Worm (Caenorhabditis elegans) whole organism, late embryonic: ENCODE measurements around the gene Y17G9A.2.

Source experiments
- C08G9.2 ChIP-seq: sonication (generic microtip); optimal IDR thresholded peaks from 2 replicates; lab custom pipeline; 2016; ENCODE audit warnings: mild to moderate bottlenecking, missing genetic modification characterization, moderate library complexity, missing compliant biosample characterization
- C38D4.7 ChIP-seq: fragments of 200-800 bp; sonication (Bioruptor generic); optimal IDR thresholded peaks from 2 replicates; lab custom pipeline; 2018; ENCODE audit warnings: mild to moderate bottlenecking, missing genetic modification characterization, moderate library complexity, missing compliant biosample characterization
- T23F11.4 ChIP-seq: fragments of 200-800 bp; sonication (Bioruptor generic); optimal IDR thresholded peaks from 2 replicates; lab custom pipeline; 2018; ENCODE audit warnings: mild to moderate bottlenecking, missing genetic modification characterization, missing compliant biosample characterization
- ahr-1 ChIP-seq: sonication (generic microtip); optimal IDR thresholded peaks from 2 replicates; lab custom pipeline; 2016; ENCODE audit warnings: missing genetic modification characterization, missing compliant biosample characterization
- ceh-18 ChIP-seq: sonication (generic microtip); optimal IDR thresholded peaks from 2 replicates; lab custom pipeline; 2016; ENCODE audit warnings: missing genetic modification characterization, missing compliant biosample characterization
- ceh-2 ChIP-seq: sonication (generic microtip); optimal IDR thresholded peaks from 2 replicates; lab custom pipeline; 2016; ENCODE audit warnings: missing genotype, missing genetic modification characterization, missing compliant biosample characterization
- ceh-31 ChIP-seq: sonication (generic microtip); optimal IDR thresholded peaks from 2 replicates; lab custom pipeline; 2016; ENCODE audit warnings: missing genetic modification characterization, missing compliant biosample characterization
- ceh-34 ChIP-seq: sonication (generic microtip); optimal IDR thresholded peaks from 2 replicates; lab custom pipeline; 2016; ENCODE audit warnings: mild to moderate bottlenecking, missing genetic modification characterization, missing compliant biosample characterization
- ceh-45 ChIP-seq: fragments of 200-800 bp; sonication (Bioruptor generic); IDR thresholded peaks from 2 replicates; pipeline ENCODE4 v1.3.6; 2022; ENCODE audit warnings: missing genetic modification reagents, missing genetic modification characterization, missing compliant biosample characterization
- ceh-6 ChIP-seq: fragments of 200-800 bp; sonication (Bioruptor generic); optimal IDR thresholded peaks from 2 replicates; lab custom pipeline; 2018; ENCODE audit warnings: mild to moderate bottlenecking, missing genetic modification characterization, missing compliant biosample characterization
- ceh-9 ChIP-seq: sonication (generic microtip); optimal IDR thresholded peaks from 2 replicates; lab custom pipeline; 2016; ENCODE audit warnings: mild to moderate bottlenecking, missing genetic modification characterization, inconsistent platforms, missing compliant biosample characterization
- che-1 ChIP-seq: sonication (generic microtip); optimal IDR thresholded peaks from 2 replicates; lab custom pipeline; 2016; ENCODE audit warnings: mild to moderate bottlenecking, missing genetic modification characterization, missing compliant biosample characterization
- dmd-4 ChIP-seq: sonication (generic microtip); optimal IDR thresholded peaks from 2 replicates; lab custom pipeline; 2016; ENCODE audit warnings: borderline replicate concordance, missing genetic modification characterization, missing compliant biosample characterization
- elt-4 ChIP-seq: sonication (generic microtip); optimal IDR thresholded peaks from 2 replicates; lab custom pipeline; 2016; ENCODE audit warnings: missing genetic modification characterization, missing compliant biosample characterization
- ets-4 ChIP-seq: sonication (generic microtip); optimal IDR thresholded peaks from 2 replicates; lab custom pipeline; 2016; ENCODE audit warnings: missing genetic modification characterization, missing compliant biosample characterization
- eyg-1 ChIP-seq: sonication (generic microtip); optimal IDR thresholded peaks from 2 replicates; lab custom pipeline; 2016; ENCODE audit warnings: missing genotype, missing genetic modification characterization, missing compliant biosample characterization
- fax-1 ChIP-seq: sonication (generic microtip); optimal IDR thresholded peaks from 2 replicates; lab custom pipeline; 2016; ENCODE audit warnings: missing genotype, missing genetic modification characterization, missing compliant biosample characterization
- fkh-6 ChIP-seq: sonication (generic microtip); optimal IDR thresholded peaks from 2 replicates; lab custom pipeline; 2016; ENCODE audit warnings: missing genetic modification characterization, missing compliant biosample characterization
- hlh-30 ChIP-seq: sonication (generic microtip); optimal IDR thresholded peaks from 2 replicates; lab custom pipeline; 2017; ENCODE audit warnings: antibody characterized with exemption, missing genetic modification characterization, missing compliant biosample characterization; ENCODE audit not compliant: insufficient read depth
- hlh-8 ChIP-seq: sonication (generic microtip); optimal IDR thresholded peaks from 2 replicates; lab custom pipeline; 2016; ENCODE audit warnings: missing genotype, missing genetic modification characterization, missing compliant biosample characterization
- lim-6 ChIP-seq: sonication (generic microtip); optimal IDR thresholded peaks from 2 replicates; lab custom pipeline; 2016; ENCODE audit warnings: missing genetic modification characterization, missing compliant biosample characterization
- lin-11 ChIP-seq: fragments of 200-800 bp; sonication (Bioruptor generic); optimal IDR thresholded peaks from 2 replicates; lab custom pipeline; 2018; ENCODE audit warnings: mild to moderate bottlenecking, missing genetic modification characterization, missing compliant biosample characterization
- madf-2 ChIP-seq: sonication (generic microtip); optimal IDR thresholded peaks from 2 replicates; lab custom pipeline; 2017; ENCODE audit warnings: missing genetic modification characterization, missing compliant biosample characterization
- mec-3 ChIP-seq: sonication (generic microtip); optimal IDR thresholded peaks from 2 replicates; lab custom pipeline; 2016; ENCODE audit warnings: borderline replicate concordance, missing genetic modification characterization, missing compliant biosample characterization
- nhr-11 ChIP-seq: fragments of 150-350 bp; optimal IDR thresholded peaks from 2 replicates; lab custom pipeline; 2014; ENCODE audit warnings: missing biosample characterization, missing genetic modification characterization
- nhr-232 ChIP-seq: sonication (generic microtip); optimal IDR thresholded peaks from 2 replicates; lab custom pipeline; 2016; ENCODE audit warnings: missing genetic modification characterization, missing compliant biosample characterization
- npax-4 ChIP-seq: sonication (generic microtip); optimal IDR thresholded peaks from 2 replicates; lab custom pipeline; 2016; ENCODE audit warnings: missing genetic modification characterization, missing compliant biosample characterization
- odd-2 ChIP-seq: sonication (generic microtip); optimal IDR thresholded peaks from 2 replicates; lab custom pipeline; 2017; ENCODE audit warnings: antibody characterized with exemption, mild to moderate bottlenecking, missing genetic modification characterization, missing compliant biosample characterization
- pqm-1 ChIP-seq: sonication (generic microtip); optimal IDR thresholded peaks from 2 replicates; lab custom pipeline; 2016; ENCODE audit warnings: missing genetic modification characterization, missing compliant biosample characterization
- ref-2 ChIP-seq: sonication (generic microtip); optimal IDR thresholded peaks from 2 replicates; lab custom pipeline; 2016; ENCODE audit warnings: missing genetic modification characterization, missing compliant biosample characterization
- sdc-2 ChIP-seq: sonication (generic microtip); optimal IDR thresholded peaks from 2 replicates; lab custom pipeline; 2016; ENCODE audit warnings: missing genotype, missing genetic modification characterization, missing compliant biosample characterization
- syd-9 ChIP-seq: sonication (generic microtip); optimal IDR thresholded peaks from 2 replicates; lab custom pipeline; 2016; ENCODE audit warnings: mild to moderate bottlenecking, missing genetic modification characterization, moderate library complexity, missing compliant biosample characterization
- tbx-2 ChIP-seq: sonication (generic microtip); optimal IDR thresholded peaks from 2 replicates; lab custom pipeline; 2016; ENCODE audit warnings: missing genetic modification characterization, missing compliant biosample characterization
- unc-3 ChIP-seq, 2 experiments: fragments of 200-800 bp in 1 of 2; sonication (Bioruptor generic) in 1 of 2; sonication (generic microtip) in 1 of 2; conservative IDR thresholded peaks in 1 of 2; optimal IDR thresholded peaks in 1 of 2; 2 replicates each; pipeline versions ENCODE4 v1.3.6 to Lab custom; 2016 to 2022; ENCODE audit warnings: missing compliant biosample characterization in 2 of 2, missing genetic modification characterization in 2 of 2, missing genetic modification reagents in 1 of 2
- unc-42 ChIP-seq: sonication (generic microtip); optimal IDR thresholded peaks from 2 replicates; lab custom pipeline; 2016; ENCODE audit warnings: missing genotype, missing genetic modification characterization, missing compliant biosample characterization

Gene Y17G9A.2

ce11 chrIV:4809813-4810212 lies 46.3 kb downstream of the Y17G9A.2 start, which contains the start of gene H06H21.37:
H06H21.37 (minus strand) TSS chrIV:4809974.
- TF ChIP-seq eyg-1 = no peak
- TF ChIP-seq fkh-6 (tag; lab: Kevin White, UChicago) = no peak
- no peak for TF ChIP-seq sdc-2 (tag; lab: Kevin White, UChicago)
- TF ChIP-seq syd-9 = no peak
- no peak for TF ChIP-seq ceh-45 (GFP tag; lab: Robert Waterston, UW)

ce11 chrIV:4809397-4809796 lies 46.7 kb downstream of the Y17G9A.2 start, which contains the start of gene ubxn-6:
ubxn-6 (minus strand) TSS chrIV:4809497.
- TF ChIP-seq ceh-6 (GFP tag; lab: Kevin White, UChicago) = no peak
- TF ChIP-seq ceh-45 (GFP tag; lab: Robert Waterston, UW) = no peak
- TF ChIP-seq hlh-8 (tag; lab: Kevin White, UChicago) = no peak

ce11 chrIV:4807219-4807618 lies 48.9 kb downstream of the Y17G9A.2 start, which contains the start of gene H06H21.11:
H06H21.11 (minus strand) TSS chrIV:4807319.
- no peak for TF ChIP-seq mec-3 (tag; lab: Kevin White, UChicago)
- no peak for TF ChIP-seq nhr-11
- TF ChIP-seq ceh-9 (tag; lab: Kevin White, UChicago) = no peak
- no peak for TF ChIP-seq ceh-18 (tag; lab: Kevin White, UChicago)
- TF ChIP-seq ahr-1 (tag; lab: Kevin White, UChicago) = no peak
- no peak for TF ChIP-seq C38D4.7 (GFP tag; lab: Kevin White, UChicago)
- TF ChIP-seq ceh-45 (GFP tag; lab: Robert Waterston, UW) = no peak
- no peak for TF ChIP-seq ceh-31 (tag; lab: Kevin White, UChicago)
- no peak for TF ChIP-seq tbx-2
- TF ChIP-seq ceh-2 (tag; lab: Kevin White, UChicago) = no peak
- TF ChIP-seq lin-11 (tag; lab: Kevin White, UChicago) = no peak
- TF ChIP-seq unc-3 (GFP tag; conservative IDR thresholded peaks at IDR 0.05; lab: Robert Waterston, UW) = no peak
- no peak for TF ChIP-seq unc-3 (tag; optimal IDR thresholded peaks at IDR 0.05; lab: Kevin White, UChicago)
- no peak for TF ChIP-seq ets-4 (tag; lab: Kevin White, UChicago)
- TF ChIP-seq ref-2 (tag; lab: Kevin White, UChicago) = no peak
- TF ChIP-seq C08G9.2 (tag; lab: Kevin White, UChicago) = no peak
- no peak for TF ChIP-seq syd-9
- TF ChIP-seq ceh-34 (tag; lab: Kevin White, UChicago) = no peak
- no peak for TF ChIP-seq fax-1 (tag; lab: Kevin White, UChicago)
- no peak for TF ChIP-seq unc-42 (tag; lab: Kevin White, UChicago)

ce11 chrIV:4806486-4806885 lies 49.6 kb downstream of the Y17G9A.2 start, which contains the start of gene dpf-5:
dpf-5 (minus strand) TSS chrIV:4806586.
- TF ChIP-seq T23F11.4 (GFP tag; lab: Kevin White, UChicago) (no peak), hlh-8 (tag; lab: Kevin White, UChicago) (no peak), mec-3 (tag; lab: Kevin White, UChicago) (no peak), elt-4 (tag; lab: Kevin White, UChicago) (no peak), ceh-2 (tag; lab: Kevin White, UChicago) (no peak), pqm-1 (tag; lab: Kevin White, UChicago) (no peak), unc-3 (GFP tag; conservative IDR thresholded peaks at IDR 0.05; lab: Robert Waterston, UW) (no peak), unc-3 (tag; optimal IDR thresholded peaks at IDR 0.05; lab: Kevin White, UChicago) (no peak), odd-2 (tag; lab: Kevin White, UChicago) (no peak), che-1 (tag; lab: Kevin White, UChicago) (no peak), ceh-9 (tag; lab: Kevin White, UChicago) (no peak), nhr-232 (tag; lab: Kevin White, UChicago) (no peak), dmd-4 (tag; lab: Kevin White, UChicago) (no peak), sdc-2 (tag; lab: Kevin White, UChicago) (no peak), hlh-30 (tag; lab: Kevin White, UChicago) (no peak), lim-6 (tag; lab: Kevin White, UChicago) (no peak), fkh-6 (tag; lab: Kevin White, UChicago) (no peak), npax-4 (tag; lab: Kevin White, UChicago) (no peak), madf-2 (no peak)
